Worm (Caenorhabditis elegans): ENCODE results near the gene C56E10.3.

DNA sequence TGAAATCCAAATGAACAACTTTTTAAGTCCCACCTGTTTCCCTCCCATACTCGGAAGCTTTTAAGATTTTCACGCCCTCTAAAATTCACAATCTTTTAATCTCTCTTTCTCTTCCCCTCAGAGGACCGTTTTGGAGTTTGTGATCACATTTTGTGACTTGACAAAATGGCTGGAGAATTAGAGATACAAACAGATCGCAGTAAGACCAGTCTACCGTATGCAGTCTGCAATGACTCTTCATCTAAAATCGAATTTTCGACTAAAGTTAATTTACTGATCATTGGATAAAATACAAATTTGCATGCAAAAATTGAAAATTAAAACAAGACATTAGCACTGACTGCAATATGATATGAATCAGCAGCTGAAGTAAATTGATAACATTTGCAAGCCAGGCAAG, 3.9 kb upstream of the C56E10.3 start:
- no peak for TF ChIP-seq ama-1 (optimal IDR thresholded peaks at IDR 0.05)
- no peak for TF ChIP-seq scrt-1 (GFP tag; IDR thresholded peaks at IDR 0.05)
- TF ChIP-seq F13C5.2 (tag; optimal IDR thresholded peaks at IDR 0.05), result no peak
- TF ChIP-seq aly-1 (tag; optimal IDR thresholded peaks at IDR 0.05), result no peak
- no peak for TF ChIP-seq tbx-37 (GFP tag; conservative IDR thresholded peaks at IDR 0.05)
- no peak for TF ChIP-seq flt-1 (GFP tag; IDR thresholded peaks at IDR 0.05)
- TF ChIP-seq ceh-13 (GFP tag; optimal IDR thresholded peaks at IDR 0.05), result no peak
- no peak for TF ChIP-seq sea-1 (GFP tag; conservative IDR thresholded peaks at IDR 0.05)
- no peak for TF ChIP-seq tra-4 (tag; optimal IDR thresholded peaks at IDR 0.05)
- TF ChIP-seq hmg-4 (GFP tag; optimal IDR thresholded peaks at IDR 0.05), result no peak
